Fruit fly (Drosophila melanogaster) whole organism, larva: ENCODE results near the gene Lsp1gamma.

ENCODE experiments used
- noc ChIP-seq: fragments of 200-800 bp; sonication (Bioruptor generic); optimal IDR thresholded peaks from 3 replicates; lab custom pipeline; 2019; ENCODE audit warnings: missing biosample characterization, mild to moderate bottlenecking, missing genetic modification characterization, moderate library complexity

Lsp1gamma gene

dm6 chr3L:104076-104475 is 37.8 kb downstream of the Lsp1gamma start:
- TF ChIP-seq noc: no peak

DNA sequence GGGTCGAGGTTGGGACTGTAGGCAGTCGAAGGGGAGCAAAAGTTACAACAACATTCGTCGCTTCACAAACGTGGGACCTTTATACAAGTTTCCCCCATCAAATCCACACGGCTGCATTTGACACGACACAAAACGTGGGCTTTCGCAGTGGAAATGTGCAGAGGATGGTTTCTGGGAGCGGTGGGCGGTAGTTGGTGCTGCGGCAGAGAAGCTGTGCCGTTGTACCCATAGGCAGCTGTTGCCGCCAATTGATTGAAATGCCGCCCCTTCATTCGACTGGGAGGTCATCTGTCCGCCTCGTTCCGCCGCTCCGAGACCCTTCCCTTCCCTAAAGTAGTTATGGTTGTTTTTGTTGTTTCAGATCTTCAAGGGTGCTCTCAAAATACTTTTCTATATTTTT is 42.8 kb downstream of the Lsp1gamma start:
- TF ChIP-seq noc: no peak

dm6 chr3L:109936-110335 is 43.7 kb downstream of the Lsp1gamma start:
- no peak for TF ChIP-seq noc
